Fruit fly (Drosophila melanogaster): ENCODE results near the gene CG13050.

CG13050 gene

dm6 chr3L:16228659-16229205 is 50.3 kb downstream of the CG13050 start, which contains the start of gene Tmx3 (continued):
- peak; percentile 68 for TF ChIP-seq Ada2b (GFP tag; IDR thresholded peaks at IDR 0.05)
- peak; percentile 93 for TF ChIP-seq dm (GFP tag; optimal IDR thresholded peaks at IDR 0.05)
- TF ChIP-seq CG12744 (GFP tag; optimal IDR thresholded peaks at IDR 0.05): peak; percentile 27
- peak; percentile 54 for TF ChIP-seq CG2875 (GFP tag; optimal IDR thresholded peaks at IDR 0.05)
- TF ChIP-seq CG3163 (GFP tag; optimal IDR thresholded peaks at IDR 0.05): peak; percentile 19
- no peak for TF ChIP-seq CG8359 (GFP tag; optimal IDR thresholded peaks at IDR 0.05; ENCODE audit: borderline replicate concordance)
- no peak for TF ChIP-seq yki (optimal IDR thresholded peaks at IDR 0.05)
- TF ChIP-seq unc-4 (GFP tag; IDR thresholded peaks at IDR 0.05; ENCODE audit: partially characterized antibody): no peak
- peak; percentile 58 for TF ChIP-seq seq (GFP tag; IDR thresholded peaks at IDR 0.05)
- no peak for TF ChIP-seq prd (optimal IDR thresholded peaks at IDR 0.05)
- TF ChIP-seq prd (GFP tag; IDR thresholded peaks at IDR 0.05): peak; percentile 96
- TF ChIP-seq Hr3 (GFP tag; optimal IDR thresholded peaks at IDR 0.05): peak; percentile 93
- TF ChIP-seq Awh (GFP tag; IDR thresholded peaks at IDR 0.05): peak; percentile 88
- peak; percentile 70 for TF ChIP-seq Hsf (GFP tag; optimal IDR thresholded peaks at IDR 0.05)
- TF ChIP-seq amos (GFP tag; IDR thresholded peaks at IDR 0.05; ENCODE audit: partially characterized antibody): no peak
- no peak for TF ChIP-seq Scr (GFP tag; IDR thresholded peaks at IDR 0.05; ENCODE audit: partially characterized antibody)
- 0 out of 2 replicates have a peak, but pooled peaks have one; percentile 50 for TF ChIP-seq sim (GFP tag; IDR thresholded peaks at IDR 0.05)
- peak; percentile 66 to 90 for TF ChIP-seq dpn (GFP tag; optimal IDR thresholded peaks at IDR 0.05)
- no peak for TF ChIP-seq Gsc (GFP tag; IDR thresholded peaks at IDR 0.05)
- TF ChIP-seq grn (GFP tag; optimal IDR thresholded peaks at IDR 0.05): no peak
- peak; percentile 38 for TF ChIP-seq CG1603 (tag; optimal IDR thresholded peaks at IDR 0.05)
- TF ChIP-seq CG2120 (GFP tag; optimal IDR thresholded peaks at IDR 0.05): peak; percentile 88
- TF ChIP-seq tx (GFP tag; optimal IDR thresholded peaks at IDR 0.05): peak; percentile 22
- peak; percentile 67 for TF ChIP-seq onecut (GFP tag; IDR thresholded peaks at IDR 0.05)
- no peak for TF ChIP-seq hth (optimal IDR thresholded peaks at IDR 0.05)
- peak; percentile 89 for TF ChIP-seq D19A (tag; optimal IDR thresholded peaks at IDR 0.05)
- TF ChIP-seq cg (GFP tag; optimal IDR thresholded peaks at IDR 0.05): no peak
- TF ChIP-seq CG17361 (GFP tag; IDR thresholded peaks at IDR 0.05): peak; percentile 76
- TF ChIP-seq gcm (GFP tag; optimal IDR thresholded peaks at IDR 0.05): peak; percentile 67
- TF ChIP-seq row (GFP tag; IDR thresholded peaks at IDR 0.05): peak; percentile 94
- TF ChIP-seq trem (tag; optimal IDR thresholded peaks at IDR 0.05): peak; percentile 83
- TF ChIP-seq Trl (optimal IDR thresholded peaks at IDR 0.05): no peak
- peak; percentile 52 for TF ChIP-seq Trl (GFP tag; optimal IDR thresholded peaks at IDR 0.05)

Data from whole organism, embryonic.